Worm (Caenorhabditis elegans) whole organism, late embryonic: ENCODE measurements around the gene F11G11.13.

ENCODE experiments used
- ama-1 ChIP-seq: fragments of 150-350 bp; optimal IDR thresholded peaks from 2 replicates; lab custom pipeline; 2014
- ceh-30 ChIP-seq: fragments of 150-350 bp; optimal IDR thresholded peaks from 2 replicates; lab custom pipeline; 2014; ENCODE audit warnings: missing biosample characterization, missing genetic modification characterization
- nfya-1 ChIP-seq: sonication (generic microtip); optimal IDR thresholded peaks from 2 replicates; lab custom pipeline; 2017; ENCODE audit warnings: missing genetic modification characterization, mild to moderate bottlenecking, missing compliant biosample characterization, antibody characterized with exemption, moderate library complexity
- nhr-11 ChIP-seq: fragments of 150-350 bp; optimal IDR thresholded peaks from 2 replicates; lab custom pipeline; 2014; ENCODE audit warnings: missing biosample characterization, missing genetic modification characterization
- ttx-3 ChIP-seq: sonication (generic microtip); optimal IDR thresholded peaks from 2 replicates; lab custom pipeline; 2016; ENCODE audit warnings: missing genetic modification reagents, missing genetic modification characterization, missing compliant biosample characterization
- unc-55 ChIP-seq: sonication (generic microtip); optimal IDR thresholded peaks from 2 replicates; lab custom pipeline; 2017; ENCODE audit warnings: missing biosample characterization, missing genetic modification reagents, missing genetic modification characterization
- unc-86 ChIP-seq: sonication (generic microtip); optimal IDR thresholded peaks from 2 replicates; lab custom pipeline; 2016; ENCODE audit warnings: missing genetic modification characterization, missing compliant biosample characterization

- TF ChIP-seq ama-1 (lab: Kevin White, UChicago) (no peak), nfya-1 (tag; lab: Kevin White, UChicago) (no peak), nhr-11 (tag; lab: Kevin White, UChicago) (no peak), unc-86 (tag; lab: Kevin White, UChicago) (no peak), unc-55 (GFP tag; lab: Kevin White, UChicago) (no peak), ceh-30 (no peak), ttx-3 (tag; lab: Kevin White, UChicago) (no peak)
These were observed 49.3 kb upstream of the F11G11.13 start, which contains the start of gene aagr-2 for ce11 chrII:4925198-4925764.
